Fruit fly (Drosophila melanogaster): Measurements from ENCODE around the gene aay.

The aay gene

dm6 chr3L:9420054-9420818 is 2.8 kb upstream of the aay start (continued):
- TF ChIP-seq dysf (GFP tag; IDR thresholded peaks at IDR 0.05) (no peak; the same call in 2 of the 3 replicates), NfI (GFP tag; optimal IDR thresholded peaks at IDR 0.05) (peak; percentile 51), fu2 (GFP tag; optimal IDR thresholded peaks at IDR 0.05) (no peak), Xbp1 (GFP tag; optimal IDR thresholded peaks at IDR 0.05) (peak; percentile 54), CG4424 (GFP tag; optimal IDR thresholded peaks at IDR 0.05) (peak; percentile 51), CG16813 (GFP tag; IDR thresholded peaks at IDR 0.05; ENCODE audit: partially characterized antibody) (no peak), CG33213 (GFP tag; optimal IDR thresholded peaks at IDR 0.05) (no peak), fd64A (GFP tag; optimal IDR thresholded peaks at IDR 0.05) (no peak), Dref (GFP tag; IDR thresholded peaks at IDR 0.05) (no peak), CG12155 (GFP tag; optimal IDR thresholded peaks at IDR 0.05) (no peak), Stat92E (GFP tag; optimal IDR thresholded peaks at IDR 0.05) (no peak), vvl (GFP tag; IDR thresholded peaks at IDR 0.05) (peak; percentile 65), CG17912 (GFP tag; optimal IDR thresholded peaks at IDR 0.05) (no peak), CG4360 (GFP tag; IDR thresholded peaks at IDR 0.05) (0 out of 2 replicates have a peak, but pooled peaks have one; percentile 13), CG4707 (GFP tag; optimal IDR thresholded peaks at IDR 0.05) (no peak), CG12942 (GFP tag; optimal IDR thresholded peaks at IDR 0.05) (peak; percentile 4), pfk (GFP tag; optimal IDR thresholded peaks at IDR 0.05) (no peak), CG15011 (GFP tag; optimal IDR thresholded peaks at IDR 0.05) (no peak), CG14860 (GFP tag; IDR thresholded peaks at IDR 0.05; ENCODE audit: partially characterized antibody) (no peak), ttk (GFP tag; IDR thresholded peaks at IDR 0.05) (peak; percentile 54), CG11504 (tag; optimal IDR thresholded peaks at IDR 0.05) (peak; percentile 76), CG1602 (GFP tag; optimal IDR thresholded peaks at IDR 0.05) (no peak), chinmo (GFP tag; IDR thresholded peaks at IDR 0.05; ENCODE audit: partially characterized antibody) (no peak), otp (GFP tag; IDR thresholded peaks at IDR 0.05) (no peak), CG30431 (GFP tag; optimal IDR thresholded peaks at IDR 0.05) (no peak), CG43689 (GFP tag; IDR thresholded peaks at IDR 0.05) (peak; percentile 53; the same call in 1 of the 2 replicates), CG13894 (tag; optimal IDR thresholded peaks at IDR 0.05) (no peak), CG2875 (GFP tag; optimal IDR thresholded peaks at IDR 0.05) (peak; percentile 45), CG11695 (GFP tag; IDR thresholded peaks at IDR 0.05) (peak; percentile 74; the same call in 2 of the 3 replicates), Drgx (GFP tag; IDR thresholded peaks at IDR 0.05) (peak; percentile 95), pzg (GFP tag; optimal IDR thresholded peaks at IDR 0.05) (no peak), br (optimal IDR thresholded peaks at IDR 0.05) (no peak), jumu (GFP tag; optimal IDR thresholded peaks at IDR 0.05) (no peak), Ravus (GFP tag; IDR thresholded peaks at IDR 0.05) (no peak), CG16863 (GFP tag; optimal IDR thresholded peaks at IDR 0.05) (peak; percentile 7), CG3065 (GFP tag; optimal IDR thresholded peaks at IDR 0.05) (no peak), vfl (GFP tag; optimal IDR thresholded peaks at IDR 0.05) (no peak), CG32532 (GFP tag; IDR thresholded peaks at IDR 0.05) (peak; percentile 14; the same call in 1 of the 2 replicates), fd96Cb (tag; optimal IDR thresholded peaks at IDR 0.05) (peak; percentile 39), eve (GFP tag; optimal IDR thresholded peaks at IDR 0.05) (peak in 1 of 2 experiments; percentile 74), trem (tag; optimal IDR thresholded peaks at IDR 0.05) (no peak), CG6791 (GFP tag; IDR thresholded peaks at IDR 0.05; ENCODE audit: partially characterized antibody) (no peak), Ssrp (tag; optimal IDR thresholded peaks at IDR 0.05) (peak; percentile 34), Lim3 (GFP tag; IDR thresholded peaks at IDR 0.05) (0 out of 2 replicates have a peak, but pooled peaks have one; percentile 19), Vsx1 (GFP tag; optimal IDR thresholded peaks at IDR 0.05) (no peak), CG10147 (GFP tag; optimal IDR thresholded peaks at IDR 0.05) (peak; percentile 49), Kr (GFP tag; optimal IDR thresholded peaks at IDR 0.05) (no peak), corto (GFP tag; optimal IDR thresholded peaks at IDR 0.05) (peak; percentile 82), sens-2 (GFP tag; IDR thresholded peaks at IDR 0.05) (no peak)

Data from whole organism, embryonic.